Fruit fly (Drosophila melanogaster) Kc167 (cell line): ENCODE data around the gene Vps60.

Experiments
- Myc ChIP-seq: fragments of >200 bp; optimal IDR thresholded peaks from 2 replicates; lab custom pipeline; 2017; ENCODE audit warnings: missing external identifiers
- psq ChIP-seq: fragments of >200 bp; optimal IDR thresholded peaks from 2 replicates; lab custom pipeline; 2017; ENCODE audit warnings: missing external identifiers

- TF ChIP-seq Myc (lab: Kevin White, UChicago) (no peak), psq (no peak)
Measured at dm6 chr3L:17656716-17657395, 35.4 kb upstream of the Vps60 start.
